Worm (Caenorhabditis elegans) whole organism, L4/young adult: Measurements from ENCODE around the gene gem-1.

ENCODE experiments used
- dao-5 ChIP-seq: sonication (generic microtip); optimal IDR thresholded peaks from 2 replicates; lab custom pipeline; 2016; ENCODE audit warnings: missing genotype, missing genetic modification characterization, moderate library complexity, missing compliant biosample characterization
- him-1 ChIP-seq: sonication (generic microtip); optimal IDR thresholded peaks from 2 replicates; lab custom pipeline; 2016; ENCODE audit warnings: missing genotype, missing genetic modification reagents, missing genetic modification characterization, missing compliant biosample characterization

ce11 chrX:13354672-13355407 lies 22.0 kb downstream of the gem-1 start:
- no peak for TF ChIP-seq dao-5 (tag; lab: Kevin White, UChicago)
- TF ChIP-seq him-1 (tag; lab: Kevin White, UChicago), result no peak
